Worm (Caenorhabditis elegans) whole organism, midembryonic: ENCODE data around the gene tmem-184.

ENCODE experiments used
- T22C8.4 ChIP-seq: fragments of 200-800 bp; sonication (Bioruptor generic); IDR thresholded peaks from 2 replicates; pipeline ENCODE4 v1.3.6; 2022; ENCODE audit warnings: missing genetic modification characterization, missing compliant biosample characterization
- cog-1 ChIP-seq: sonication (generic microtip); optimal IDR thresholded peaks from 2 replicates; lab custom pipeline; 2016; ENCODE audit warnings: missing genetic modification characterization, missing compliant biosample characterization
- flt-1 ChIP-seq: fragments of 200-800 bp; sonication (Bioruptor generic); IDR thresholded peaks from 2 replicates; pipeline ENCODE4 v1.3.6; 2022; ENCODE audit warnings: missing genetic modification characterization, missing compliant biosample characterization
- klf-2 ChIP-seq: fragments of 200-800 bp; sonication (Bioruptor generic); conservative IDR thresholded peaks from 2 replicates; pipeline ENCODE4 v1.3.6; 2022; ENCODE audit warnings: missing genetic modification reagents, missing genetic modification characterization, missing compliant biosample characterization
- med-1 ChIP-seq: sonication (generic microtip); optimal IDR thresholded peaks from 2 replicates; lab custom pipeline; 2017; ENCODE audit warnings: missing genetic modification characterization, mild to moderate bottlenecking, missing compliant biosample characterization, antibody characterized with exemption, missing genetic modification reagents; ENCODE audit not compliant: insufficient read depth
- ref-1 ChIP-seq: fragments of 200-800 bp; sonication (Bioruptor generic); conservative IDR thresholded peaks from 2 replicates; pipeline ENCODE4 v1.3.6; 2022; ENCODE audit warnings: missing genetic modification reagents, missing genetic modification characterization, missing compliant biosample characterization
- tab-1 ChIP-seq: fragments of 200-800 bp; sonication (Bioruptor generic); IDR thresholded peaks from 2 replicates; pipeline ENCODE4 v1.3.6; 2022; ENCODE audit warnings: missing genetic modification characterization, missing compliant biosample characterization
- ztf-23 ChIP-seq: fragments of 200-800 bp; sonication (Bioruptor generic); IDR thresholded peaks from 2 replicates; pipeline ENCODE4 v1.3.6; 2022; ENCODE audit warnings: missing genetic modification reagents, missing genetic modification characterization, missing compliant biosample characterization
- ztf-29 ChIP-seq: fragments of 200-800 bp; sonication (Bioruptor generic); IDR thresholded peaks from 2 replicates; pipeline ENCODE4 v1.3.6; 2022; ENCODE audit warnings: missing genetic modification reagents, missing genetic modification characterization, missing compliant biosample characterization

tmem-184 gene

DNA sequence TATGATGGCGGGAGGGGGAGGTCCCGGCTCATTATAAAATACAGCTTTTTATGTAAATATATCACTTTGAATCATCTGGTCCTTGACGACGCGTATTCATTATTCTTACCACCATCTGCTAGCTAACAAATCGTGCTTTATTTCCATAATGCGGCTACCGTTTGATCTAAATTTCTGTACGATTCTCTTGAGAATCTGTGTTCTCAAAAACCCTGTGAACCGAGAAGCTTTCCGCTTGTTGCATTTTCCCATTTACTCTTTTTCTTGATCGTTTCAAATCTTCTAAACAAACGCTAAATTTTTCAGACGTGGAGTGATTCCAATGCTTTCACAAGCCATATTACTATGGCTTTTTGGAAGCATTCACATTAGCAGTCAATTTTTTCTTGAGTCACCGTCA, 52.0 kb downstream of the tmem-184 start, which contains the start of gene syg-2:
syg-2 (plus strand) TSS at position 301 of the 400 bp plus-strand sequence.
- TF ChIP-seq ztf-23 (no peak), T22C8.4 (GFP tag; lab: Robert Waterston, UW) (no peak), cog-1 (tag; lab: Kevin White, UChicago) (no peak), tab-1 (GFP tag; lab: Robert Waterston, UW) (no peak), ref-1 (GFP tag; lab: Robert Waterston, UW) (no peak), flt-1 (GFP tag; lab: Robert Waterston, UW) (no peak), ztf-29 (no peak), med-1 (GFP tag; lab: Kevin White, UChicago) (no peak), klf-2 (GFP tag; lab: Robert Waterston, UW) (no peak)
